Worm (Caenorhabditis elegans) whole organism, L4/young adult: Measurements from ENCODE around the gene C50B6.7.

ENCODE experiments used
- W03F9.2 ChIP-seq: fragments of 150-350 bp; optimal IDR thresholded peaks from 2 replicates; lab custom pipeline; 2014; ENCODE audit warnings: missing biosample characterization, missing genetic modification characterization
- dao-5 ChIP-seq: sonication (generic microtip); optimal IDR thresholded peaks from 2 replicates; lab custom pipeline; 2016; ENCODE audit warnings: missing genotype, missing genetic modification characterization, moderate library complexity, missing compliant biosample characterization
- him-1 ChIP-seq: sonication (generic microtip); optimal IDR thresholded peaks from 2 replicates; lab custom pipeline; 2016; ENCODE audit warnings: missing genotype, missing genetic modification reagents, missing genetic modification characterization, missing compliant biosample characterization

- no peak for TF ChIP-seq him-1 (tag; lab: Kevin White, UChicago)
- no peak for TF ChIP-seq W03F9.2 (tag; lab: Kevin White, UChicago)
- TF ChIP-seq dao-5 = no peak
These were observed 34.2 kb upstream of the C50B6.7 start, which contains the start of gene F32H5.3 for ce11 chrV:13358823-13359592.
